Fruit fly (Drosophila melanogaster): ENCODE data around the gene Aven.

Aven gene

dm6 chrX:12666471-12666884 is 37.0 kb upstream of the Aven start (continued):
- peak; percentile 92 for TF ChIP-seq CG7745 (tag; optimal IDR thresholded peaks at IDR 0.05)
- TF ChIP-seq emc (GFP tag; optimal IDR thresholded peaks at IDR 0.05), result peak; percentile 76
- TF ChIP-seq Gug (GFP tag; IDR thresholded peaks at IDR 0.05), result peak; percentile 70; the same call in 3 of the 4 replicates
- peak; percentile 96 for TF ChIP-seq Fer2 (tag; optimal IDR thresholded peaks at IDR 0.05)
- peak; percentile 46 to 70 for TF ChIP-seq Pdp1 (GFP tag; optimal IDR thresholded peaks at IDR 0.05)
- peak; percentile 93 for TF ChIP-seq Max (GFP tag; optimal IDR thresholded peaks at IDR 0.05)
- peak; percentile 97 for TF ChIP-seq Spps (tag; optimal IDR thresholded peaks at IDR 0.05)
- peak; percentile 89 for TF ChIP-seq onecut (GFP tag; IDR thresholded peaks at IDR 0.05)
- TF ChIP-seq Xbp1 (GFP tag; optimal IDR thresholded peaks at IDR 0.05), result peak; percentile 95
- peak; percentile 89 for TF ChIP-seq CG14050 (GFP tag; IDR thresholded peaks at IDR 0.05)
- TF ChIP-seq vnd (GFP tag; IDR thresholded peaks at IDR 0.05; ENCODE audit: partially characterized antibody), result no peak
- TF ChIP-seq Bteb2 (GFP tag; optimal IDR thresholded peaks at IDR 0.05), result peak; percentile 86
- TF ChIP-seq hkb (optimal IDR thresholded peaks at IDR 0.05), result no peak
- peak; percentile 93 for TF ChIP-seq hkb (GFP tag; IDR thresholded peaks at IDR 0.05)
- TF ChIP-seq CG34224 (GFP tag; IDR thresholded peaks at IDR 0.05; ENCODE audit: partially characterized antibody), result no peak
- peak; percentile 94 for TF ChIP-seq CG30403 (GFP tag; optimal IDR thresholded peaks at IDR 0.05)
- TF ChIP-seq row (GFP tag; IDR thresholded peaks at IDR 0.05), result peak; percentile 98
- TF ChIP-seq Hmr (GFP tag; optimal IDR thresholded peaks at IDR 0.05), result peak; percentile 95
- TF ChIP-seq schlank (tag; optimal IDR thresholded peaks at IDR 0.05), result peak; percentile 85
- TF ChIP-seq CG1233 (GFP tag; optimal IDR thresholded peaks at IDR 0.05), result peak; percentile 92
- TF ChIP-seq btn (GFP tag; optimal IDR thresholded peaks at IDR 0.05), result peak; percentile 49
- peak; percentile 94 for TF ChIP-seq ci (GFP tag; IDR thresholded peaks at IDR 0.05)
- TF ChIP-seq CG15011 (GFP tag; optimal IDR thresholded peaks at IDR 0.05), result peak; percentile 81
- peak; percentile 93 for TF ChIP-seq az2 (GFP tag; optimal IDR thresholded peaks at IDR 0.05)
- TF ChIP-seq CG18764 (GFP tag; optimal IDR thresholded peaks at IDR 0.05), result peak; percentile 91
- TF ChIP-seq CG2202 (tag; optimal IDR thresholded peaks at IDR 0.05), result peak; percentile 96
- TF ChIP-seq cwo (GFP tag; optimal IDR thresholded peaks at IDR 0.05), result peak; percentile 95
- peak; percentile 94 for TF ChIP-seq Chrac-16 (GFP tag; optimal IDR thresholded peaks at IDR 0.05)
- peak; percentile 13 for TF ChIP-seq her (GFP tag; optimal IDR thresholded peaks at IDR 0.05)
- peak; percentile 92 for TF ChIP-seq CG17612 (GFP tag; IDR thresholded peaks at IDR 0.05)
- no peak for TF ChIP-seq cad (GFP tag; optimal IDR thresholded peaks at IDR 0.05)
- peak; percentile 76 for TF ChIP-seq CG16863 (GFP tag; optimal IDR thresholded peaks at IDR 0.05)
- TF ChIP-seq Atf3 (GFP tag; optimal IDR thresholded peaks at IDR 0.05), result peak; percentile 76
- TF ChIP-seq nau (GFP tag; optimal IDR thresholded peaks at IDR 0.05), result peak; percentile 70
- peak; percentile 97 for TF ChIP-seq Rfx (GFP tag; IDR thresholded peaks at IDR 0.05)
- TF ChIP-seq zfh2 (GFP tag; optimal IDR thresholded peaks at IDR 0.05), result peak; percentile 68
- peak; percentile 91 for TF ChIP-seq B-H1 (GFP tag; IDR thresholded peaks at IDR 0.05)
- no peak; the same call in none of the 2 replicates for TF ChIP-seq Adf1 (GFP tag; IDR thresholded peaks at IDR 0.05)
- peak; percentile 76 for TF ChIP-seq E2f2 (GFP tag; IDR thresholded peaks at IDR 0.05)
- peak; percentile 70 for TF ChIP-seq maf-S (GFP tag; optimal IDR thresholded peaks at IDR 0.05)
- TF ChIP-seq CG6689 (GFP tag; IDR thresholded peaks at IDR 0.05), result peak; percentile 96
- no peak for TF ChIP-seq mld (GFP tag; IDR thresholded peaks at IDR 0.05; ENCODE audit: partially characterized antibody)
- peak; percentile 78 for TF ChIP-seq CG10565 (GFP tag; optimal IDR thresholded peaks at IDR 0.05)
- peak; percentile 96 for TF ChIP-seq sqz (GFP tag; optimal IDR thresholded peaks at IDR 0.05)
- TF ChIP-seq CG31441 (GFP tag; IDR thresholded peaks at IDR 0.05), result peak; percentile 99
- peak; percentile 92 for TF ChIP-seq toy (GFP tag; IDR thresholded peaks at IDR 0.05)
- peak; percentile 96 for TF ChIP-seq Sox102F (GFP tag; optimal IDR thresholded peaks at IDR 0.05)
- peak; percentile 81 for TF ChIP-seq Hmx (GFP tag; optimal IDR thresholded peaks at IDR 0.05)
- TF ChIP-seq ac (GFP tag; optimal IDR thresholded peaks at IDR 0.05), result peak; percentile 93
- TF ChIP-seq pnt (GFP tag; optimal IDR thresholded peaks at IDR 0.05), result peak; percentile 78
- TF ChIP-seq CG32772 (GFP tag; IDR thresholded peaks at IDR 0.05), result peak; percentile 95
- peak; percentile 84 for TF ChIP-seq Poxn (GFP tag; IDR thresholded peaks at IDR 0.05)
